Worm (Caenorhabditis elegans) whole organism, mixed stage, embryonic: ENCODE measurements around the gene F26F2.7.

Experiments used
- ham-2 ChIP-seq: fragments of 200-800 bp; sonication (Bioruptor generic); optimal IDR thresholded peaks from 2 replicates; lab custom pipeline; 2018; ENCODE audit warnings: mild to moderate bottlenecking, missing genetic modification characterization, missing compliant biosample characterization
- mep-1 ChIP-seq: fragments of 150-350 bp; optimal IDR thresholded peaks from 2 replicates; lab custom pipeline; 2017; ENCODE audit warnings: missing biosample characterization, missing genetic modification reagents, missing genetic modification characterization, inconsistent platforms
- nhr-28 ChIP-seq: fragments of 150-350 bp; optimal IDR thresholded peaks from 2 replicates; lab custom pipeline; 2014; ENCODE audit warnings: missing biosample characterization, missing genetic modification characterization
- ztf-11 ChIP-seq: fragments of 150-350 bp; optimal IDR thresholded peaks from 2 replicates; lab custom pipeline; 2014; ENCODE audit warnings: missing biosample characterization, missing genetic modification characterization

- TF ChIP-seq nhr-28 (tag; lab: Kevin White, UChicago) (no peak), ham-2 (GFP tag; lab: Kevin White, UChicago) (no peak), mep-1 (tag; lab: Kevin White, UChicago) (no peak), ztf-11 (no peak)
These were observed 19.0 kb upstream of the F26F2.7 start, which contains the start of gene F26F2.1 for ce11 chrV:20561795-20562194.
